Worm (Caenorhabditis elegans) whole organism, L4/young adult: Measurements from ENCODE around the gene polg-1.

Source experiments
- W03F9.2 ChIP-seq: fragments of 150-350 bp; optimal IDR thresholded peaks from 2 replicates; lab custom pipeline; 2014; ENCODE audit warnings: missing biosample characterization, missing genetic modification characterization
- dao-5 ChIP-seq: sonication (generic microtip); optimal IDR thresholded peaks from 2 replicates; lab custom pipeline; 2016; ENCODE audit warnings: missing genotype, missing genetic modification characterization, moderate library complexity, missing compliant biosample characterization

DNA sequence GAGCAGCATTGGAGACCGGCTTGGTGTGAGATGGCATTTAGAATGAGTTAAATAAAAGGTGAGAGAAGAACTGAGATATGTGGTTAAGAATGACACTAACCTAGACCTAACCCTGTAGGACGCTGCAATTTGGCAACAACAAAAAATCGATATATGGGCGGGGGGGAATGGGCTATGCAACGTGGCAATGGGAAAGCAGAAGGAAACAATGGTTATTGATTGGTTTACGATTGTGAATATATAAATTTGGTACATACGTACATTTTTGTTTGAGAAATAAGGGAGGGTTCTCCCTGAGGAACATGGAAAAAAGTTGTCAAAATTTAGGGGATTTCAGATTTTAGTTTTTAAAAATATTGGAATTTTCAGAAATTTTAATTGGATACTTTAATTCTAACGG, 49.3 kb upstream of the polg-1 start, which contains the start of gene tag-276:
- TF ChIP-seq W03F9.2 (tag; lab: Kevin White, UChicago) (no peak), dao-5 (tag; lab: Kevin White, UChicago) (no peak)
